Fruit fly (Drosophila melanogaster): ENCODE measurements around the gene mtgo.
A peak's percentile ranks its signal among the peaks of the same experiment; 100 is the strongest.

mtgo gene

DNA sequence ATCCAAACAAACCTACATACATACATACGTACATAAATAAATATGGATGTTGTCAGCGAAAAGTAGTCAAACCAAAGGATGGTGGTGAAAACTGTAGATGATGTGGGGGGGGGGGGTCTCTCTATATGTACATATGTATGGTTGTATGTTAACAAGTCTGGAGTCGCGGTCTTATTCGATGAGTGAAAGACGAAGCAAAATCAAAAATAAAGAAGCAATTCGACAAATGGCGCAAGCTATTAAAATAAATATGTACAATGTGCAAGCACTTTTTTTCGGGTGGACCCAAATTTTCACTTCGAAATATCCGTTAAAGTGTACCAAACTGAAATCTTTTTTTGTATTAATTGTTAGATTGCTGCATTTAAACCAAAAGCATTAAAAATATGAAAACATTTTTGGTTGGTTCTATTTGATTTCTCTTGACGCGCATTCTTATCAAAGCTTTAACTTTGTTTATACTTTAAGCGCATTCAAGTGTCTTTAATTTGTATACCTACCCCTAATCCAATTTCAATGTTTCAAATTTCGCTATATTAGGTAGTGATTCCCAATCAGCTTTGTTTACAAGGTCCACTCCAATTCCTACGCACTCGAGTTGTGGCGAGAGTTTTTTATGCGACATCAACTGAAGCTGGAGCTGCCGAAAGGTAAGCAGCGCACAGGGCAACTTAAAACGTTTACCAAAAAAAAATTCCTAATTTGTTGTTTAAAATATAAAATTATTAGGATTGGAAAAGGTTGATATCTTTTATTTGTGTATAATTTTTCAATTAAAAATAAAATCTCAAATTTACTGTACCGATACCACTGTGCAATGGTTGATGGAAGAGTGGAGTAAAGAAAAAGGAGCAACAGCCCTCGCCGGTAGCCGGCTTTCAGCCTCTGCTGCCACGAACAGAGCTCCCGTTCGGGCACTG is 139.4 kb downstream of the mtgo start, which contains the start of gene CG31807 (continued):
- TF ChIP-seq tna (GFP tag; IDR thresholded peaks at IDR 0.05; ENCODE audit: partially characterized antibody) = no peak
- peak; percentile 71 for TF ChIP-seq chm (GFP tag; IDR thresholded peaks at IDR 0.05)
- peak; percentile 52; the same call in 1 of the 3 replicates for TF ChIP-seq ci (GFP tag; IDR thresholded peaks at IDR 0.05)
- peak; percentile 41 for TF ChIP-seq sisA (GFP tag; IDR thresholded peaks at IDR 0.05)
- no peak for TF ChIP-seq Sin3A (optimal IDR thresholded peaks at IDR 0.05)
- no peak for TF ChIP-seq cato (GFP tag; optimal IDR thresholded peaks at IDR 0.05; ENCODE audit: borderline replicate concordance)
- TF ChIP-seq hkb (optimal IDR thresholded peaks at IDR 0.05) = no peak
- peak; percentile 62 for TF ChIP-seq hkb (GFP tag; IDR thresholded peaks at IDR 0.05)
- no peak for TF ChIP-seq Spps (tag; optimal IDR thresholded peaks at IDR 0.05)
- no peak; the same call in 2 of the 3 replicates for TF ChIP-seq B-H1 (GFP tag; IDR thresholded peaks at IDR 0.05)
- TF ChIP-seq lmd (GFP tag; IDR thresholded peaks at IDR 0.05) = peak; percentile 57; the same call in 1 of the 2 replicates
- TF ChIP-seq CG12236 (GFP tag; optimal IDR thresholded peaks at IDR 0.05) = peak; percentile 63
- no peak for TF ChIP-seq toy (GFP tag; IDR thresholded peaks at IDR 0.05)
- TF ChIP-seq exex (tag; optimal IDR thresholded peaks at IDR 0.05) = no peak
- no peak for TF ChIP-seq CG4360 (GFP tag; IDR thresholded peaks at IDR 0.05)
- TF ChIP-seq caup (GFP tag; optimal IDR thresholded peaks at IDR 0.05; ENCODE audit: severe bottlenecking) = no peak
- TF ChIP-seq CG10209 (GFP tag; optimal IDR thresholded peaks at IDR 0.05) = peak; percentile 83
- TF ChIP-seq cg (GFP tag; optimal IDR thresholded peaks at IDR 0.05) = no peak
- peak; percentile 80 for TF ChIP-seq CG7839 (tag; optimal IDR thresholded peaks at IDR 0.05)
- no peak for TF ChIP-seq gsb (GFP tag; IDR thresholded peaks at IDR 0.05)
- peak; percentile 18 for TF ChIP-seq pros (GFP tag; optimal IDR thresholded peaks at IDR 0.05)
- peak; percentile 20; the same call in 1 of the 2 replicates for TF ChIP-seq CG32532 (GFP tag; IDR thresholded peaks at IDR 0.05)
- TF ChIP-seq CG1602 (GFP tag; optimal IDR thresholded peaks at IDR 0.05) = peak; percentile 3
- peak; percentile 7 for TF ChIP-seq Deaf1 (tag; optimal IDR thresholded peaks at IDR 0.05)
- TF ChIP-seq da (GFP tag; optimal IDR thresholded peaks at IDR 0.05) = no peak
- TF ChIP-seq CG34376 (GFP tag; optimal IDR thresholded peaks at IDR 0.05) = no peak
- TF ChIP-seq zen (tag; optimal IDR thresholded peaks at IDR 0.05) = no peak
- no peak for TF ChIP-seq HLH4C (GFP tag; IDR thresholded peaks at IDR 0.05; ENCODE audit: partially characterized antibody)
- TF ChIP-seq pfk (GFP tag; optimal IDR thresholded peaks at IDR 0.05) = no peak
- TF ChIP-seq C15 (GFP tag; IDR thresholded peaks at IDR 0.05) = no peak
- peak; percentile 51 for TF ChIP-seq Atf3 (GFP tag; optimal IDR thresholded peaks at IDR 0.05)
- TF ChIP-seq CG13894 (tag; optimal IDR thresholded peaks at IDR 0.05) = peak; percentile 41
- peak; percentile 84 for TF ChIP-seq corto (GFP tag; optimal IDR thresholded peaks at IDR 0.05)
- TF ChIP-seq sens-2 (GFP tag; IDR thresholded peaks at IDR 0.05) = 0 out of 2 replicates have a peak, but pooled peaks have one; percentile 14
- TF ChIP-seq CG1529 (GFP tag; optimal IDR thresholded peaks at IDR 0.05) = peak; percentile 69
- TF ChIP-seq CG30403 (GFP tag; optimal IDR thresholded peaks at IDR 0.05) = peak; percentile 51
- TF ChIP-seq CG4617 (GFP tag; optimal IDR thresholded peaks at IDR 0.05; ENCODE audit: borderline replicate concordance) = peak; percentile 9
- TF ChIP-seq Rfx (GFP tag; IDR thresholded peaks at IDR 0.05) = peak; percentile 37
- TF ChIP-seq CG17912 (GFP tag; optimal IDR thresholded peaks at IDR 0.05) = peak; percentile 2
- 0 out of 2 replicates have a peak, but pooled peaks have one; percentile 9 for TF ChIP-seq ranshi (GFP tag; IDR thresholded peaks at IDR 0.05)
- TF ChIP-seq CG13624 (GFP tag; optimal IDR thresholded peaks at IDR 0.05) = peak; percentile 41
- peak; percentile 91 for TF ChIP-seq Med (GFP tag)
- TF ChIP-seq mam (GFP tag; optimal IDR thresholded peaks at IDR 0.05) = peak; percentile 58
- TF ChIP-seq ttk (GFP tag; IDR thresholded peaks at IDR 0.05) = 0 out of 2 replicates have a peak, but pooled peaks have one; percentile 5
- TF ChIP-seq nerfin-2 (GFP tag; IDR thresholded peaks at IDR 0.05; ENCODE audit: partially characterized antibody) = no peak
- 0 out of 2 replicates have a peak, but pooled peaks have one; percentile 12 for TF ChIP-seq danr (GFP tag; IDR thresholded peaks at IDR 0.05)
- TF ChIP-seq hth (optimal IDR thresholded peaks at IDR 0.05) = no peak
- no peak for TF ChIP-seq pan (optimal IDR thresholded peaks at IDR 0.05)
- TF ChIP-seq pan (GFP tag; optimal IDR thresholded peaks at IDR 0.05 in 1 of 2, IDR thresholded peaks at IDR 0.05 in 1 of 2) = peak in 1 of 2 experiments; percentile 44

Data from whole organism, embryonic.